Fruit fly (Drosophila melanogaster) whole organism, embryonic: ENCODE data around the gene CG45676.

Source experiments
- Atf6 ChIP-seq: fragments of 200-800 bp; sonication (Bioruptor generic); IDR thresholded peaks from 2 replicates; pipeline ENCODE4 v1.3.6; 2022; ENCODE audit warnings: missing biosample characterization, missing genetic modification characterization
- CG10431 ChIP-seq: fragments of 200-800 bp; sonication (Bioruptor generic); optimal IDR thresholded peaks from 3 replicates; lab custom pipeline; 2018; ENCODE audit warnings: missing biosample characterization, mild to moderate bottlenecking, missing genetic modification characterization
- CG10979 ChIP-seq: fragments of 200-800 bp; sonication (Bioruptor generic); optimal IDR thresholded peaks from 2 replicates; lab custom pipeline; 2018; ENCODE audit warnings: missing biosample characterization, mild to moderate bottlenecking, missing genetic modification characterization, moderate library complexity
- CG12219 ChIP-seq: fragments of 200-800 bp; sonication (Bioruptor generic); optimal IDR thresholded peaks from 3 replicates; lab custom pipeline; 2018; ENCODE audit warnings: missing biosample characterization, mild to moderate bottlenecking, missing genetic modification characterization
- CG12659 ChIP-seq: fragments of 200-800 bp; sonication (Bioruptor generic); optimal IDR thresholded peaks from 3 replicates; lab custom pipeline; 2017; ENCODE audit warnings: mild to moderate bottlenecking, missing biosample characterization, missing genetic modification reagents, missing genetic modification characterization
- CG12942 ChIP-seq: fragments of 200-800 bp; sonication (Bioruptor generic); optimal IDR thresholded peaks from 3 replicates; lab custom pipeline; 2016; ENCODE audit warnings: missing biosample characterization, missing genetic modification characterization
- CG13624 ChIP-seq: fragments of 200-800 bp; sonication (Bioruptor generic); optimal IDR thresholded peaks from 2 replicates; lab custom pipeline; 2016; ENCODE audit warnings: missing biosample characterization, missing genetic modification characterization
- CG14050 ChIP-seq: fragments of 200-800 bp; sonication (Bioruptor generic); IDR thresholded peaks from 3 replicates; pipeline ENCODE4 v1.3.6; 2022; ENCODE audit warnings: missing biosample characterization, missing genetic modification characterization
- CG1647 ChIP-seq: fragments of 200-800 bp; sonication (Bioruptor generic); optimal IDR thresholded peaks from 3 replicates; lab custom pipeline; 2016; ENCODE audit warnings: missing biosample characterization, missing genetic modification characterization
- CG16863 ChIP-seq: fragments of 200-800 bp; sonication (Bioruptor generic); optimal IDR thresholded peaks from 3 replicates; lab custom pipeline; 2016; ENCODE audit warnings: missing biosample characterization, missing genetic modification characterization
- CG18599 ChIP-seq: fragments of 200-800 bp; sonication (Bioruptor generic); optimal IDR thresholded peaks from 3 replicates; lab custom pipeline; 2017; ENCODE audit warnings: missing biosample characterization, missing genetic modification characterization, mild to moderate bottlenecking, moderate library complexity, missing genetic modification reagents
- CG18619 ChIP-seq: fragments of 200-800 bp; sonication (Bioruptor generic); optimal IDR thresholded peaks from 3 replicates; lab custom pipeline; 2017; ENCODE audit warnings: missing biosample characterization, mild to moderate bottlenecking, missing genetic modification characterization
- CG30020 ChIP-seq: fragments of 200-800 bp; optimal IDR thresholded peaks from 2 replicates; lab custom pipeline; 2019; ENCODE audit warnings: missing biosample characterization, mild to moderate bottlenecking, missing genetic modification characterization, moderate library complexity
- CG3163 ChIP-seq: fragments of 200-800 bp; sonication (Bioruptor generic); optimal IDR thresholded peaks from 3 replicates; lab custom pipeline; 2016; ENCODE audit warnings: missing biosample characterization, missing genetic modification characterization
- CG32772 ChIP-seq: fragments of 200-800 bp; sonication (Bioruptor generic); IDR thresholded peaks from 2 replicates; pipeline ENCODE4 v1.3.6; 2022; ENCODE audit warnings: missing biosample characterization, missing genetic modification characterization
- CG33557 ChIP-seq: fragments of 200-800 bp; sonication (Bioruptor generic); optimal IDR thresholded peaks from 2 replicates; lab custom pipeline; 2019; ENCODE audit warnings: missing biosample characterization, mild to moderate bottlenecking, missing genetic modification characterization, moderate library complexity
- CG3407 ChIP-seq: fragments of 200-800 bp; sonication (Bioruptor generic); optimal IDR thresholded peaks from 2 replicates; lab custom pipeline; 2018; ENCODE audit warnings: missing biosample characterization, mild to moderate bottlenecking, missing genetic modification characterization
- CG3838 ChIP-seq: fragments of 200-800 bp; sonication (Bioruptor generic); optimal IDR thresholded peaks from 3 replicates; lab custom pipeline; 2016; ENCODE audit warnings: missing biosample characterization, missing genetic modification characterization
- CG4360 ChIP-seq: fragments of 200-800 bp; sonication (Bioruptor generic); IDR thresholded peaks from 2 replicates; pipeline ENCODE4 v1.3.6; 2022; ENCODE audit warnings: missing biosample characterization, missing genetic modification characterization
- CG4707 ChIP-seq: fragments of 200-800 bp; sonication (Bioruptor generic); optimal IDR thresholded peaks from 2 replicates; lab custom pipeline; 2018; ENCODE audit warnings: missing biosample characterization, mild to moderate bottlenecking, missing genetic modification characterization, moderate library complexity
- CG6689 ChIP-seq: fragments of 200-800 bp; sonication (Bioruptor generic); IDR thresholded peaks from 2 replicates; pipeline ENCODE4 v1.3.6; 2022; ENCODE audit warnings: missing biosample characterization, missing genetic modification characterization
- CG9932 ChIP-seq: fragments of 200-800 bp; sonication (Bioruptor generic); IDR thresholded peaks from 2 replicates; pipeline ENCODE4 v1.3.6; 2022; ENCODE audit warnings: missing biosample characterization, missing genetic modification characterization
- CHES-1-like ChIP-seq: fragments of 200-800 bp; sonication (Bioruptor generic); optimal IDR thresholded peaks from 2 replicates; lab custom pipeline; 2016; ENCODE audit warnings: missing biosample characterization, missing genetic modification characterization
- CTCF ChIP-seq: fragments of 200-800 bp; sonication (Bioruptor generic); optimal IDR thresholded peaks from 2 replicates; lab custom pipeline; 2017; ENCODE audit warnings: missing biosample characterization, mild to moderate bottlenecking, missing genetic modification characterization, moderate library complexity
- CrebB ChIP-seq: fragments of 200-800 bp; sonication (Bioruptor generic); optimal IDR thresholded peaks from 3 replicates; lab custom pipeline; 2018; ENCODE audit warnings: missing biosample characterization, mild to moderate bottlenecking, missing genetic modification characterization
- Dip2 ChIP-seq: fragments of 200-800 bp; sonication (Bioruptor generic); IDR thresholded peaks from 2 replicates; pipeline ENCODE4 v1.3.6; 2022; ENCODE audit warnings: missing biosample characterization, missing genetic modification characterization
- Elba2 ChIP-seq: fragments of 200-800 bp; sonication (Bioruptor generic); optimal IDR thresholded peaks from 3 replicates; lab custom pipeline; 2016; ENCODE audit warnings: missing biosample characterization, missing genetic modification characterization
- Ets65A ChIP-seq: fragments of 200-800 bp; sonication (Bioruptor generic); peaks from one replicate; lab custom pipeline; 2016; ENCODE audit warnings: missing biosample characterization, missing genetic modification characterization
- HLH54F ChIP-seq: fragments of 200-800 bp; sonication (Bioruptor generic); optimal IDR thresholded peaks from 3 replicates; lab custom pipeline; 2016; ENCODE audit warnings: missing biosample characterization, missing genetic modification characterization
- HLHmδ ChIP-seq: fragments of 200-800 bp; sonication (Bioruptor generic); optimal IDR thresholded peaks from 2 replicates; lab custom pipeline; 2018; ENCODE audit warnings: missing biosample characterization, mild to moderate bottlenecking, missing genetic modification characterization, moderate library complexity
- HmgD ChIP-seq: fragments of 200-800 bp; sonication (Bioruptor generic); optimal IDR thresholded peaks from 3 replicates; lab custom pipeline; 2016; ENCODE audit warnings: missing biosample characterization, missing genetic modification characterization
- Hr3 ChIP-seq: fragments of 200-800 bp; sonication (Bioruptor generic); optimal IDR thresholded peaks from 3 replicates; lab custom pipeline; 2016; ENCODE audit warnings: missing biosample characterization, missing genetic modification characterization
- Kr ChIP-seq: fragments of 200-800 bp; sonication (Bioruptor generic); optimal IDR thresholded peaks from 2 replicates; lab custom pipeline; 2017; ENCODE audit warnings: missing biosample characterization, mild to moderate bottlenecking, missing genetic modification characterization
- NfI ChIP-seq: fragments of 200-800 bp; sonication (Bioruptor generic); optimal IDR thresholded peaks from 3 replicates; lab custom pipeline; 2018; ENCODE audit warnings: missing biosample characterization, mild to moderate bottlenecking, missing genetic modification characterization, moderate library complexity
- Tbp ChIP-seq: fragments of >200 bp; optimal IDR thresholded peaks from 2 replicates; lab custom pipeline; 2018; ENCODE audit warnings: missing biosample characterization, missing genetic modification characterization
- Trl ChIP-seq, 3 experiments: fragments of >200 bp in 2 of 3; fragments of 200-800 bp in 1 of 3; sonication (Bioruptor generic) in 1 of 3; optimal IDR thresholded peaks; 2 replicates in 1 of 3; 3 replicates in 2 of 3; lab custom pipeline; 2016 to 2017; ENCODE audit warnings: missing biosample characterization in 1 of 3, missing genetic modification characterization in 1 of 3
- ac ChIP-seq: fragments of 200-800 bp; sonication (Bioruptor generic); optimal IDR thresholded peaks from 3 replicates; lab custom pipeline; 2017; ENCODE audit warnings: missing biosample characterization, mild to moderate bottlenecking, missing genetic modification characterization
- cad ChIP-seq: fragments of >200 bp; optimal IDR thresholded peaks from 2 replicates; lab custom pipeline; 2017; ENCODE audit warnings: missing biosample characterization, missing genetic modification characterization
- cg ChIP-seq: fragments of 200-800 bp; sonication (Bioruptor generic); optimal IDR thresholded peaks from 3 replicates; lab custom pipeline; 2019; ENCODE audit warnings: missing biosample characterization, mild to moderate bottlenecking, missing genetic modification characterization, moderate library complexity
- dan ChIP-seq: fragments of 200-800 bp; sonication (Bioruptor generic); IDR thresholded peaks from 2 replicates; pipeline ENCODE4 v1.3.6; 2022; ENCODE audit warnings: missing biosample characterization, missing genetic modification characterization
- ewg ChIP-seq: fragments of 200-800 bp; sonication (Bioruptor generic); optimal IDR thresholded peaks from 3 replicates; lab custom pipeline; 2017; ENCODE audit warnings: mild to moderate bottlenecking, missing biosample characterization, missing genetic modification reagents, missing genetic modification characterization
- eyg ChIP-seq: fragments of 200-800 bp; sonication (Bioruptor generic); optimal IDR thresholded peaks from 3 replicates; lab custom pipeline; 2016; ENCODE audit warnings: missing biosample characterization, missing genetic modification characterization
- h ChIP-seq: fragments of >200 bp; optimal IDR thresholded peaks from 2 replicates; lab custom pipeline; 2017
- jigr1 ChIP-seq: fragments of 200-800 bp; sonication (Bioruptor generic); IDR thresholded peaks from 3 replicates; pipeline ENCODE4 v1.3.6; 2022; ENCODE audit warnings: missing biosample characterization, missing genetic modification characterization
- lbe ChIP-seq: fragments of 200-800 bp; sonication (Bioruptor generic); optimal IDR thresholded peaks from 2 replicates; lab custom pipeline; 2016; ENCODE audit warnings: missing biosample characterization, mild to moderate bottlenecking, missing genetic modification characterization
- lola ChIP-seq, 3 experiments: fragments of >200 bp in 2 of 3; fragments of 200-800 bp in 1 of 3; sonication (Bioruptor generic) in 1 of 3; optimal IDR thresholded peaks; 2 replicates each; lab custom pipeline; 2017 to 2019; ENCODE audit warnings: missing biosample characterization in 3 of 3, missing genetic modification characterization in 3 of 3, mild to moderate bottlenecking in 1 of 3, moderate library complexity in 1 of 3
- luna ChIP-seq: fragments of 200-800 bp; sonication (Bioruptor generic); optimal IDR thresholded peaks from 2 replicates; lab custom pipeline; 2016; ENCODE audit warnings: missing biosample characterization, missing genetic modification characterization
- sd ChIP-seq: fragments of 200-800 bp; sonication (Bioruptor generic); optimal IDR thresholded peaks from 3 replicates; lab custom pipeline; 2018; ENCODE audit warnings: missing biosample characterization, mild to moderate bottlenecking, missing genetic modification characterization, moderate library complexity
- slp2 ChIP-seq: fragments of 200-800 bp; sonication (Bioruptor generic); optimal IDR thresholded peaks from 2 replicates; lab custom pipeline; 2016; ENCODE audit warnings: missing biosample characterization, missing genetic modification characterization
- stwl ChIP-seq: fragments of 200-800 bp; sonication (Bioruptor generic); optimal IDR thresholded peaks from 3 replicates; lab custom pipeline; 2018; ENCODE audit warnings: missing biosample characterization, mild to moderate bottlenecking, missing genetic modification characterization, moderate library complexity
- tio ChIP-seq: fragments of 200-800 bp; sonication (Bioruptor generic); optimal IDR thresholded peaks from 2 replicates; lab custom pipeline; 2017; ENCODE audit warnings: missing biosample characterization, missing genetic modification characterization, inconsistent platforms
- zfh2 ChIP-seq: fragments of 200-800 bp; sonication (Bioruptor generic); optimal IDR thresholded peaks from 2 replicates; lab custom pipeline; 2016; ENCODE audit warnings: missing biosample characterization, missing genetic modification characterization

Gene CG45676

DNA sequence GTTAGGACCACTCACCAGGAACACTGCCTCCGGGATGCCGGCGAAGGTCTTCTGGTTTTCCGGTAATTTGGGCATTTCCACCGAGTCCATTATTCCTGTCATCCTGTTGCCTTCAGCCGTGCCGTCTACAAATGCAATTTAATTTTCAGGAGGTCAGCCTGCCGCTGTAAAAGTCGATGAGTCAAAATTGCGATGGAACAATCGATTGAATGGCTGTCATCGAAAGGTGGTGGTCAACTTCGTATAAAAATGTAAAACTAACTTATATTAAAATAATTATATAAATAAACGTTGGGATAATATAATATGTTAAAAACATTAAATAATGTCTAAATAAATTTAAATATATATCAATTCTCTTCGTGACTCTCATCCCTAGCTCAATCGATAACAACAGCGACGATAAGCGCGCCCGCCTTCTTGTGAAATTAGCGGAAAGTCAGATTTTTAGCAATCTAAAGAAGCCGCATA, 9.0 kb upstream of the CG45676 start, which contains the start of the genes mgr and Irbp (continued):
- peak; percentile 64 for TF ChIP-seq CG4360
- peak; percentile 94 for TF ChIP-seq CG32772 (GFP tag; lab: Robert Waterston, UW)
- TF ChIP-seq stwl (tag; lab: Kevin White, UChicago), result peak; percentile 80
- peak; percentile 25 for TF ChIP-seq CG16863 (GFP tag; lab: Kevin White, UChicago)
- TF ChIP-seq CG12219 (GFP tag; lab: Kevin White, UChicago), result peak; percentile 72
- TF ChIP-seq CG3407 (GFP tag; lab: Kevin White, UChicago), result peak; percentile 83
- peak; percentile 90 for TF ChIP-seq CG14050
- TF ChIP-seq Tbp (GFP tag; lab: Kevin White, UChicago), result no peak
- peak; percentile 95 for TF ChIP-seq CG6689 (GFP tag; lab: Robert Waterston, UW)
- peak; percentile 42 for TF ChIP-seq CG1647 (GFP tag; lab: Kevin White, UChicago)
- peak; percentile 73 for TF ChIP-seq CG10431 (GFP tag; lab: Kevin White, UChicago)
- TF ChIP-seq CG12942 (GFP tag; lab: Kevin White, UChicago), result peak; percentile 88
- TF ChIP-seq CTCF, result peak; percentile 23
- no peak for TF ChIP-seq Trl (optimal IDR thresholded peaks at IDR 0.05; lab: Kevin White, UChicago)
- peak; percentile 31 for TF ChIP-seq Trl (GFP tag; optimal IDR thresholded peaks at IDR 0.05; lab: Kevin White, UChicago)
- peak; percentile 8 for TF ChIP-seq Elba2 (GFP tag; lab: Kevin White, UChicago)
- TF ChIP-seq Kr (GFP tag; lab: Kevin White, UChicago), result no peak
- peak; percentile 64 for TF ChIP-seq CG4707 (GFP tag; lab: Kevin White, UChicago)
- TF ChIP-seq h (lab: Kevin White, UChicago), result no peak
- peak; percentile 92 for TF ChIP-seq CG10979
- TF ChIP-seq CG13624, result peak; percentile 14
- peak; percentile 4 for TF ChIP-seq CG3163 (GFP tag; lab: Kevin White, UChicago)
- TF ChIP-seq Hr3 (GFP tag; lab: Kevin White, UChicago), result peak; percentile 92
- peak in 1 of 3 experiments; percentile 93 for TF ChIP-seq lola (GFP tag; optimal IDR thresholded peaks at IDR 0.05; lab: Kevin White, UChicago)
- peak; percentile 5 for TF ChIP-seq CG3838 (GFP tag; lab: Kevin White, UChicago)
- no peak for TF ChIP-seq tio
- no peak for TF ChIP-seq lbe (GFP tag; lab: Kevin White, UChicago)
- TF ChIP-seq Ets65A (GFP tag; lab: Kevin White, UChicago), result peak; percentile 95
- TF ChIP-seq CG9932 (GFP tag; lab: Robert Waterston, UW), result peak; percentile 98
- TF ChIP-seq dan (GFP tag; lab: Robert Waterston, UW), result peak; percentile 46; the same call in 1 of the 2 replicates
- TF ChIP-seq CG33557 (GFP tag; lab: Kevin White, UChicago), result peak; percentile 91
- 0 out of 2 replicates have a peak, but pooled peaks have one; percentile 18 for TF ChIP-seq Dip2
- no peak for TF ChIP-seq cg (GFP tag; lab: Kevin White, UChicago)
- TF ChIP-seq slp2, result peak; percentile 10
- no peak for TF ChIP-seq cad (GFP tag; lab: Kevin White, UChicago)
- peak; percentile 58 for TF ChIP-seq ac (GFP tag; lab: Kevin White, UChicago)
- TF ChIP-seq HLH54F (GFP tag; lab: Kevin White, UChicago), result peak; percentile 54
- peak; percentile 80 for TF ChIP-seq CG30020 (tag; lab: Kevin White, UChicago)
- TF ChIP-seq CG12659 (GFP tag; lab: Kevin White, UChicago), result peak; percentile 96
- peak; percentile 94 for TF ChIP-seq CG18599 (GFP tag; lab: Kevin White, UChicago)
- peak; percentile 83 for TF ChIP-seq ewg (GFP tag; lab: Kevin White, UChicago)
- TF ChIP-seq CG18619, result peak; percentile 86
- TF ChIP-seq eyg (GFP tag; lab: Kevin White, UChicago), result no peak
- TF ChIP-seq jigr1 (GFP tag; lab: Robert Waterston, UW), result peak; percentile 72; the same call in 2 of the 3 replicates
- no peak for TF ChIP-seq luna (GFP tag; lab: Kevin White, UChicago)
- peak; percentile 91 for TF ChIP-seq Atf6 (GFP tag; lab: Robert Waterston, UW)
- TF ChIP-seq CHES-1-like (GFP tag; lab: Kevin White, UChicago), result peak; percentile 46
- peak; percentile 91 for TF ChIP-seq NfI (GFP tag; lab: Kevin White, UChicago)
- peak; percentile 68 for TF ChIP-seq zfh2 (GFP tag; lab: Kevin White, UChicago)
- TF ChIP-seq HLHmδ (GFP tag; lab: Kevin White, UChicago), result no peak
- peak; percentile 75 for TF ChIP-seq CrebB (tag; lab: Kevin White, UChicago)
- TF ChIP-seq HmgD (GFP tag; lab: Kevin White, UChicago), result no peak
- no peak for TF ChIP-seq sd
